Worm (Caenorhabditis elegans) whole organism, late embryonic: ENCODE measurements around the gene B0280.9.

Experiments used
- C08G9.2 ChIP-seq: sonication (generic microtip); optimal IDR thresholded peaks from 2 replicates; lab custom pipeline; 2016; ENCODE audit warnings: mild to moderate bottlenecking, missing genetic modification characterization, moderate library complexity, missing compliant biosample characterization
- C38D4.7 ChIP-seq: fragments of 200-800 bp; sonication (Bioruptor generic); optimal IDR thresholded peaks from 2 replicates; lab custom pipeline; 2018; ENCODE audit warnings: mild to moderate bottlenecking, missing genetic modification characterization, moderate library complexity, missing compliant biosample characterization
- F13H6.1 ChIP-seq: sonication (generic microtip); optimal IDR thresholded peaks from 2 replicates; lab custom pipeline; 2016; ENCODE audit warnings: missing genetic modification characterization, missing compliant biosample characterization
- Y22D7AL.16 ChIP-seq: sonication (generic microtip); optimal IDR thresholded peaks from 2 replicates; lab custom pipeline; 2016; ENCODE audit warnings: missing genetic modification characterization, missing compliant biosample characterization
- ahr-1 ChIP-seq: sonication (generic microtip); optimal IDR thresholded peaks from 2 replicates; lab custom pipeline; 2016; ENCODE audit warnings: missing genetic modification characterization, missing compliant biosample characterization
- ceh-18 ChIP-seq: sonication (generic microtip); optimal IDR thresholded peaks from 2 replicates; lab custom pipeline; 2016; ENCODE audit warnings: missing genetic modification characterization, missing compliant biosample characterization
- ceh-2 ChIP-seq: sonication (generic microtip); optimal IDR thresholded peaks from 2 replicates; lab custom pipeline; 2016; ENCODE audit warnings: missing genotype, missing genetic modification characterization, missing compliant biosample characterization
- ceh-22 ChIP-seq: sonication (generic microtip); optimal IDR thresholded peaks from 2 replicates; lab custom pipeline; 2017; ENCODE audit warnings: missing biosample characterization, missing genetic modification characterization
- ceh-24 ChIP-seq: sonication (generic microtip); optimal IDR thresholded peaks from 2 replicates; lab custom pipeline; 2016; ENCODE audit warnings: mild to moderate bottlenecking, missing genetic modification characterization, missing compliant biosample characterization
- ceh-31 ChIP-seq: sonication (generic microtip); optimal IDR thresholded peaks from 2 replicates; lab custom pipeline; 2016; ENCODE audit warnings: missing genetic modification characterization, missing compliant biosample characterization
- ceh-34 ChIP-seq: sonication (generic microtip); optimal IDR thresholded peaks from 2 replicates; lab custom pipeline; 2016; ENCODE audit warnings: mild to moderate bottlenecking, missing genetic modification characterization, missing compliant biosample characterization
- ceh-48 ChIP-seq: sonication (generic microtip); optimal IDR thresholded peaks from 2 replicates; lab custom pipeline; 2016; ENCODE audit warnings: missing genetic modification characterization, inconsistent platforms, missing compliant biosample characterization
- che-1 ChIP-seq: sonication (generic microtip); optimal IDR thresholded peaks from 2 replicates; lab custom pipeline; 2016; ENCODE audit warnings: mild to moderate bottlenecking, missing genetic modification characterization, missing compliant biosample characterization
- dve-1 ChIP-seq: sonication (generic microtip); optimal IDR thresholded peaks from 2 replicates; lab custom pipeline; 2017; ENCODE audit warnings: antibody characterized with exemption, mild to moderate bottlenecking, missing genetic modification characterization, missing compliant biosample characterization
- elt-2 ChIP-seq: sonication (generic microtip); optimal IDR thresholded peaks from 2 replicates; lab custom pipeline; 2016; ENCODE audit warnings: missing genetic modification reagents, missing genetic modification characterization, missing compliant biosample characterization
- ets-4 ChIP-seq: sonication (generic microtip); optimal IDR thresholded peaks from 2 replicates; lab custom pipeline; 2016; ENCODE audit warnings: missing genetic modification characterization, missing compliant biosample characterization
- eyg-1 ChIP-seq: sonication (generic microtip); optimal IDR thresholded peaks from 2 replicates; lab custom pipeline; 2016; ENCODE audit warnings: missing genotype, missing genetic modification characterization, missing compliant biosample characterization
- fax-1 ChIP-seq: sonication (generic microtip); optimal IDR thresholded peaks from 2 replicates; lab custom pipeline; 2016; ENCODE audit warnings: missing genotype, missing genetic modification characterization, missing compliant biosample characterization
- fkh-6 ChIP-seq: sonication (generic microtip); optimal IDR thresholded peaks from 2 replicates; lab custom pipeline; 2016; ENCODE audit warnings: missing genetic modification characterization, missing compliant biosample characterization
- gmeb-2 ChIP-seq: sonication (generic microtip); optimal IDR thresholded peaks from 2 replicates; lab custom pipeline; 2016; ENCODE audit warnings: missing genetic modification characterization, inconsistent platforms, missing compliant biosample characterization
- hlh-13 ChIP-seq: fragments of 200-800 bp; sonication (Bioruptor generic); optimal IDR thresholded peaks from 2 replicates; lab custom pipeline; 2018; ENCODE audit warnings: mild to moderate bottlenecking, missing genetic modification characterization, missing compliant biosample characterization
- hlh-8 ChIP-seq: sonication (generic microtip); optimal IDR thresholded peaks from 2 replicates; lab custom pipeline; 2016; ENCODE audit warnings: missing genotype, missing genetic modification characterization, missing compliant biosample characterization
- lim-6 ChIP-seq: sonication (generic microtip); optimal IDR thresholded peaks from 2 replicates; lab custom pipeline; 2016; ENCODE audit warnings: missing genetic modification characterization, missing compliant biosample characterization
- lin-11 ChIP-seq: fragments of 200-800 bp; sonication (Bioruptor generic); optimal IDR thresholded peaks from 2 replicates; lab custom pipeline; 2018; ENCODE audit warnings: mild to moderate bottlenecking, missing genetic modification characterization, missing compliant biosample characterization
- mec-3 ChIP-seq: sonication (generic microtip); optimal IDR thresholded peaks from 2 replicates; lab custom pipeline; 2016; ENCODE audit warnings: borderline replicate concordance, missing genetic modification characterization, missing compliant biosample characterization
- nfya-1 ChIP-seq: sonication (generic microtip); optimal IDR thresholded peaks from 2 replicates; lab custom pipeline; 2017; ENCODE audit warnings: missing genetic modification characterization, mild to moderate bottlenecking, missing compliant biosample characterization, antibody characterized with exemption, moderate library complexity
- nhr-11 ChIP-seq: fragments of 150-350 bp; optimal IDR thresholded peaks from 2 replicates; lab custom pipeline; 2014; ENCODE audit warnings: missing biosample characterization, missing genetic modification characterization
- nhr-232 ChIP-seq: sonication (generic microtip); optimal IDR thresholded peaks from 2 replicates; lab custom pipeline; 2016; ENCODE audit warnings: missing genetic modification characterization, missing compliant biosample characterization
- npax-4 ChIP-seq: sonication (generic microtip); optimal IDR thresholded peaks from 2 replicates; lab custom pipeline; 2016; ENCODE audit warnings: missing genetic modification characterization, missing compliant biosample characterization
- pat-9 ChIP-seq: fragments of 200-800 bp; sonication (Bioruptor generic); optimal IDR thresholded peaks from 2 replicates; lab custom pipeline; 2018; ENCODE audit warnings: mild to moderate bottlenecking, missing genetic modification characterization, moderate library complexity, missing compliant biosample characterization
- pha-4 ChIP-seq: fragments of 150-350 bp; optimal IDR thresholded peaks from 2 replicates; lab custom pipeline; 2018; ENCODE audit warnings: missing biosample characterization, missing genetic modification reagents, missing genetic modification characterization
- pros-1 ChIP-seq: fragments of 150-350 bp; optimal IDR thresholded peaks from 2 replicates; lab custom pipeline; 2014; ENCODE audit warnings: missing biosample characterization, missing genetic modification reagents, missing genetic modification characterization
- ref-2 ChIP-seq: sonication (generic microtip); optimal IDR thresholded peaks from 2 replicates; lab custom pipeline; 2016; ENCODE audit warnings: missing genetic modification characterization, missing compliant biosample characterization
- rnt-1 ChIP-seq: sonication (generic microtip); optimal IDR thresholded peaks from 2 replicates; lab custom pipeline; 2016; ENCODE audit warnings: missing genetic modification characterization, missing compliant biosample characterization
- sdc-2 ChIP-seq: sonication (generic microtip); optimal IDR thresholded peaks from 2 replicates; lab custom pipeline; 2016; ENCODE audit warnings: missing genotype, missing genetic modification characterization, missing compliant biosample characterization
- sox-4 ChIP-seq: sonication (generic microtip); optimal IDR thresholded peaks from 2 replicates; lab custom pipeline; 2017; ENCODE audit warnings: mild to moderate bottlenecking, missing genetic modification characterization, inconsistent platforms, missing compliant biosample characterization
- tbx-2 ChIP-seq: sonication (generic microtip); optimal IDR thresholded peaks from 2 replicates; lab custom pipeline; 2016; ENCODE audit warnings: missing genetic modification characterization, missing compliant biosample characterization
- tbx-7 ChIP-seq: sonication (generic microtip); optimal IDR thresholded peaks from 2 replicates; lab custom pipeline; 2016; ENCODE audit warnings: missing genotype, missing genetic modification characterization, missing compliant biosample characterization
- ttx-3 ChIP-seq: sonication (generic microtip); optimal IDR thresholded peaks from 2 replicates; lab custom pipeline; 2016; ENCODE audit warnings: missing genetic modification reagents, missing genetic modification characterization, missing compliant biosample characterization
- unc-3 ChIP-seq, 2 experiments: fragments of 200-800 bp in 1 of 2; sonication (Bioruptor generic) in 1 of 2; sonication (generic microtip) in 1 of 2; conservative IDR thresholded peaks in 1 of 2; optimal IDR thresholded peaks in 1 of 2; 2 replicates each; pipeline versions ENCODE4 v1.3.6 to Lab custom; 2016 to 2022; ENCODE audit warnings: missing compliant biosample characterization in 2 of 2, missing genetic modification characterization in 2 of 2, missing genetic modification reagents in 1 of 2
- unc-42 ChIP-seq: sonication (generic microtip); optimal IDR thresholded peaks from 2 replicates; lab custom pipeline; 2016; ENCODE audit warnings: missing genotype, missing genetic modification characterization, missing compliant biosample characterization
- unc-86 ChIP-seq: sonication (generic microtip); optimal IDR thresholded peaks from 2 replicates; lab custom pipeline; 2016; ENCODE audit warnings: missing genetic modification characterization, missing compliant biosample characterization
- zip-5 ChIP-seq: sonication (generic microtip); optimal IDR thresholded peaks from 2 replicates; lab custom pipeline; 2016; ENCODE audit warnings: missing genetic modification characterization, missing compliant biosample characterization

The B0280.9 gene

DNA sequence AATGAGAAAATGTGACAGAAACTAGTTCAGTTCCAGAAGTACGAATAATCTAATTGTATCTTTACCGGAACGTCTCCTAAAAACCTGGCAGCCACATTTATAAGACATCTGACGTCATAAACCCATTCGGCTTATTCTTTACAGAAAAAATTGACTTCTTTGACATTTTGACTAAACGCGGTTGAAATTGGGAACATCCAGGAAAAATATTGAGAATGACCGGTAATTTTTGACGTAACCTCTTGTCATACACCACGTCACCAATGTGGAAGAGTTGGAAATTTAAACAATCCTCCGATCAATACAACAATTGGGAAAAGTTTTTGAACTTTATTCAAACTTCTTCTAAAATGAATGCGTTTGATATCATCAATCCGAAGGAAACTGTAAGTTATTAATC lies 31.7 kb downstream of the B0280.9 start, which contains the start of gene ZK418.2:
ZK418.2 (plus strand) TSS at position 301 of the 400 bp plus-strand sequence.
- TF ChIP-seq lin-11 = no peak
- no peak for TF ChIP-seq hlh-8 (tag; lab: Kevin White, UChicago)

- TF ChIP-seq sox-4 (no peak), C38D4.7 (GFP tag; lab: Kevin White, UChicago) (no peak)
These were observed 32.1 kb downstream of the B0280.9 start, which contains the start of gene ZK418.10 for ce11 chrIII:7090545-7090944. Gene ZK418.10 (minus strand): TSS chrIII:7090692.

ce11 chrIII:7087691-7088323 lies 34.9 kb downstream of the B0280.9 start, which contains the start of gene fubl-2:
Gene fubl-2 (minus strand): TSS chrIII:7087741.
- TF ChIP-seq C08G9.2 (tag; lab: Kevin White, UChicago) = peak; percentile 79
- peak; percentile 79 for TF ChIP-seq ets-4 (tag; lab: Kevin White, UChicago)
- peak; percentile 34 for TF ChIP-seq ceh-34 (tag; lab: Kevin White, UChicago)
- TF ChIP-seq elt-2 = peak; percentile 48
- peak; percentile 18 for TF ChIP-seq fax-1
- TF ChIP-seq ceh-2 (tag; lab: Kevin White, UChicago) = peak; percentile 82
- no peak for TF ChIP-seq npax-4 (tag; lab: Kevin White, UChicago)
- TF ChIP-seq unc-42 = peak; percentile 16
- TF ChIP-seq ceh-48 (tag; lab: Kevin White, UChicago) = peak; percentile 73
- TF ChIP-seq tbx-7 (tag; lab: Kevin White, UChicago) = peak; percentile 54
- TF ChIP-seq che-1 (tag; lab: Kevin White, UChicago) = no peak
- TF ChIP-seq hlh-13 (GFP tag; lab: Kevin White, UChicago) = no peak
- TF ChIP-seq fkh-6 (tag; lab: Kevin White, UChicago) = peak; percentile 42
- TF ChIP-seq ceh-18 = no peak
- peak; percentile 6 for TF ChIP-seq hlh-8 (tag; lab: Kevin White, UChicago)
- TF ChIP-seq ref-2 (tag; lab: Kevin White, UChicago) = peak; percentile 15
- TF ChIP-seq F13H6.1 (tag; lab: Kevin White, UChicago) = peak; percentile 3
- TF ChIP-seq lim-6 (tag; lab: Kevin White, UChicago) = no peak
- no peak for TF ChIP-seq pat-9
- no peak for TF ChIP-seq dve-1 (tag; lab: Kevin White, UChicago)
- peak; percentile 42 for TF ChIP-seq zip-5 (tag; lab: Kevin White, UChicago)
- TF ChIP-seq mec-3 (tag; lab: Kevin White, UChicago) = no peak
- peak; percentile 18 for TF ChIP-seq rnt-1 (tag; lab: Kevin White, UChicago)
- TF ChIP-seq ceh-31 (tag; lab: Kevin White, UChicago) = peak; percentile 90
- TF ChIP-seq sox-4 = no peak
- TF ChIP-seq Y22D7AL.16 (tag; lab: Kevin White, UChicago) = no peak
- TF ChIP-seq lin-11 = no peak

DNA sequence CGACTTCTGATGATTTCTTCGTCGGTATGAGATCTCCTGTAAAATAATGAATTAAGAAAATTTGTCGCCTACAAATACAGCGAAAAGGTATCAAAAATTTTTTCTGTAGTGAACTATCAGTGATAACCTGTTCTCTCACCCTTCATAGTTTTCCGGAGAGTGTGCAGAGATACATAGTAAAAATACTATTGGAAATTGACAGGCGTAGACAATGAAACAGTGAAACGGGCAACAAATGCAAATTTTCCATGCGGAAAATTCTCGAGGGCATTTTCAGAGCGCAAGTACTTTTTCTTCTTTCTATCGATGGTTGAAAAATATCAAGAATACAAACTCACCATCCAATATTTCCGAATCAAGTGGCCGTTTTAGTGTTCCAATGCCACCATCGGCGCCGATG lies 35.5 kb downstream of the B0280.9 start:
- TF ChIP-seq nhr-11 (tag; lab: Kevin White, UChicago) (no peak), C08G9.2 (tag; lab: Kevin White, UChicago) (no peak), tbx-2 (no peak), ceh-2 (tag; lab: Kevin White, UChicago) (no peak), unc-42 (no peak), hlh-8 (tag; lab: Kevin White, UChicago) (no peak), nhr-232 (no peak), unc-86 (tag; lab: Kevin White, UChicago) (no peak), gmeb-2 (tag; lab: Kevin White, UChicago) (no peak), ahr-1 (no peak)

DNA sequence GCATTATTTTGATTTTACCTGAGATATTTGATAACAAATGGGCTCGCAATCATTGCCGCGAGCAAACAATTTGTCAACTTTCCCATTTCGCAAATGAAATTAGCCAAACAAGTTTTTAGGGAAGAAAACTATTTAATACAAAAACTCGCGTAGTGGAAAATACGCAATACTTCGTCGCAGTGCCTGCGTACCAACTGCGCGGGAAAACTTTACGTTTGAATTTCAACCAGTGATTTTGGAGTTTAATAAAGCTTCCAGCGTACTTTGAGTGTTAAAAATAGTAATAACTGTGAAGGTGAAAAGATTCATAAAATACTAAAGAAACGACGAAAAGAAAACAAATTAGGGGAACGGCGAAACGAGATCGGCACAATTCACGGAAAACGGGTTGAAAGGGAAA lies 37.8 kb downstream of the B0280.9 start, which contains the start of gene tofu-7:
tofu-7 (minus strand) TSS at position 111 of the 400 bp plus-strand sequence.
- TF ChIP-seq ceh-22 (tag; lab: Kevin White, UChicago) (no peak), ttx-3 (no peak), che-1 (tag; lab: Kevin White, UChicago) (no peak), ets-4 (tag; lab: Kevin White, UChicago) (no peak), F13H6.1 (tag; lab: Kevin White, UChicago) (no peak), ceh-18 (no peak), C08G9.2 (tag; lab: Kevin White, UChicago) (no peak), eyg-1 (tag; lab: Kevin White, UChicago) (no peak), nfya-1 (tag; lab: Kevin White, UChicago) (no peak), C38D4.7 (GFP tag; lab: Kevin White, UChicago) (no peak), pros-1 (tag; lab: Kevin White, UChicago) (no peak), unc-3 (GFP tag; conservative IDR thresholded peaks at IDR 0.05; lab: Robert Waterston, UW) (no peak), unc-3 (tag; optimal IDR thresholded peaks at IDR 0.05; lab: Kevin White, UChicago) (no peak), ceh-48 (tag; lab: Kevin White, UChicago) (no peak), unc-42 (no peak), pha-4 (tag; lab: Kevin White, UChicago) (no peak), ceh-24 (tag; lab: Kevin White, UChicago) (no peak), ceh-34 (tag; lab: Kevin White, UChicago) (no peak), sdc-2 (tag; lab: Kevin White, UChicago) (no peak)
